Worm (Caenorhabditis elegans): ENCODE results near the gene ZK688.11.

Gene ZK688.11

ce11 chrIII:7848173-7848572, 36.6 kb downstream of the ZK688.11 start:
- peak; percentile 91 for TF ChIP-seq ces-1 (GFP tag; optimal IDR thresholded peaks at IDR 0.05)
- TF ChIP-seq ceh-43 (GFP tag; optimal IDR thresholded peaks at IDR 0.05), result no peak

DNA sequence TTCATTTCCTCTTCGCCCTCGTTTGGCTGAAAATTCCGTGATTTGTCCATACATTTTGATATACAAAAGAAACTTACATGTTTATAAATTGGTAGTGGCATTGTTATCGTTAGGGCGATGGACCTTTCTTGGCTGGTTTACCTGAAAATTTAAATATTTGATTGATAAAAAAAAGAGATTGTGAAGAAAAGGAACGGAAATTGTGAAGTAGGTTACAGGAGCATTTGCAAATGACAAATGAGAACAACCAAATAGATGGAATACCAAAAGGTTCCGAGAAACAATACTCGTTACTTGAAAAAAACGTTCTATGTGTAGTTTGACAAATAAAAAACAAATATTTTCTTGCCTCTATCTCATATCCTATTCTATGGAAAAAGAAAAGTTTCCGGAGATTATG, 41.2 kb downstream of the ZK688.11 start, which contains the start of gene ZK652.8:
TSS of gene ZK652.8 (minus strand) at position 101 of the 400 bp plus-strand sequence.
- TF ChIP-seq cnd-1 (tag; optimal IDR thresholded peaks at IDR 0.05), result no peak
- no peak for TF ChIP-seq unc-120 (tag; optimal IDR thresholded peaks at IDR 0.05; ENCODE audit: poor library complexity, severe bottlenecking)
- TF ChIP-seq lin-13 (tag; optimal IDR thresholded peaks at IDR 0.05), result no peak
- no peak for TF ChIP-seq drap-1 (GFP tag; optimal IDR thresholded peaks at IDR 0.05)
- TF ChIP-seq mep-1 (tag; optimal IDR thresholded peaks at IDR 0.05), result no peak
- TF ChIP-seq zip-8 (tag; optimal IDR thresholded peaks at IDR 0.05), result no peak

DNA sequence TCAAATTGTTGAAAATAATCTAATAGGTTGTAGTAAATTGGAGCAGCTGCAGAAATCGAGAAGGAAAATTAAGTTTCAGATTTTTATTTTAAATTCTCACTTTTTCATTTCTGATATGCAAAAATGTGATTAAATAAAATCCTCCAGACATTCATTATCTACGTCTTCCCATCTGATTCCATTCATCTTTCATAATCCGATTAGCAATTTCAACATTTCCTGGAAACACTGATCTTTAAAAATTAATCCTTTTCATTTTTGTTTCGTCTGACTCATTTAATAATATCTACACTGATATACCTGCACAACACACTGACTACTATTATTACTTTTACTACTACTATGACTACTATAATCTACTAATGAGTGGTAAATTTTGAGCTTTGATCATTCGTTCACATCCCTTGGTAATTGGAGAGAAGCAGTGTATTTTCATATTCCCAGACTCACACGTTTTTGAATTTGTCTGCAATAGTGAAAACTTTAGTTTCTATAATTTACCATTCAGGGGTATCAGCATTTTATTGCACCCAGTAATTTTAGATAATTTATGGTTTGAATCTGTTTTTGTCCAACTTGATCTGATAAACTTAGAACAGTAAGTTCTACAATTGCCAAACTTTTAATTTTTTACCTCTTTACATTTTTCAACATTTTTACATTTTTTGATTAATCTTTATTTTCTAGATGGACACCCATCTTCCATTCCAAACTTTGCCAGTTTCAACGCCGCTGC, 45.7 kb downstream of the ZK688.11 start, which contains the start of gene ceh-23:
TSS of gene ceh-23 (plus strand) at position 686 of the 736 bp plus-strand sequence.
- TF ChIP-seq M03D4.4 (tag; optimal IDR thresholded peaks at IDR 0.05) (no peak), ces-1 (GFP tag; optimal IDR thresholded peaks at IDR 0.05) (no peak), cnd-1 (tag; optimal IDR thresholded peaks at IDR 0.05) (no peak), unc-120 (tag; optimal IDR thresholded peaks at IDR 0.05; ENCODE audit: poor library complexity, severe bottlenecking) (no peak), zip-8 (tag; optimal IDR thresholded peaks at IDR 0.05) (no peak), lin-32 (GFP tag; optimal IDR thresholded peaks at IDR 0.05) (no peak), nhr-237 (tag; optimal IDR thresholded peaks at IDR 0.05) (no peak), snpc-4 (tag; optimal IDR thresholded peaks at IDR 0.05) (no peak), ceh-83 (GFP tag; optimal IDR thresholded peaks at IDR 0.05) (no peak), lsy-2 (tag; optimal IDR thresholded peaks at IDR 0.05) (no peak), hlh-1 (tag; optimal IDR thresholded peaks at IDR 0.05) (no peak), lin-13 (tag; optimal IDR thresholded peaks at IDR 0.05) (no peak), mls-2 (tag; optimal IDR thresholded peaks at IDR 0.05) (no peak), sptf-1 (tag; optimal IDR thresholded peaks at IDR 0.05) (no peak)

DNA sequence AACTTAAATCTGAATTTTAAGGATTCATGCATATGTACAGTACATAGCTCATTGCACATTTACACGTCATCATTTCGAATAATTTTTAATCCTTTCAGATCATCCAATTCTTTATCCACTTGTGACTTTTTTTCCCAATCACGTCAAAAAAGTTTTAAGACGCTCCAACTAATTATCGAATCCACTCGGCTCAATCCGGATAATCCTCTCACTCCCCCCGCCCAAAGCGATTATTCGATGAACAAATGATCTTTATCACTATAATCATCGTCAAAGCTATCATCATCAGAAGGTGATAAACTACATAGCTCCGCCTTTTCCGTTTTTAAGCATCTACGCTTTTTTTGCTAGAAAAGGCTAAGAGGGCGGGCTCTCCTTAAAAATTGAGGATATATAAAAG, 47.2 kb downstream of the ZK688.11 start:
- TF ChIP-seq drap-1 (GFP tag; optimal IDR thresholded peaks at IDR 0.05) (no peak), lsy-2 (tag; optimal IDR thresholded peaks at IDR 0.05) (no peak), M03D4.4 (tag; optimal IDR thresholded peaks at IDR 0.05) (no peak), hlh-1 (tag; optimal IDR thresholded peaks at IDR 0.05) (no peak), elt-3 (tag; optimal IDR thresholded peaks at IDR 0.05) (no peak), blmp-1 (tag; optimal IDR thresholded peaks at IDR 0.05) (no peak), nhr-2 (tag; optimal IDR thresholded peaks at IDR 0.05) (no peak), mls-2 (tag; optimal IDR thresholded peaks at IDR 0.05) (no peak), ceh-39 (tag; optimal IDR thresholded peaks at IDR 0.05) (no peak), lin-32 (GFP tag; optimal IDR thresholded peaks at IDR 0.05) (no peak)

- TF ChIP-seq unc-62 (GFP tag; optimal IDR thresholded peaks at IDR 0.05) (no peak), lin-32 (GFP tag; optimal IDR thresholded peaks at IDR 0.05) (no peak), pha-4 (tag; optimal IDR thresholded peaks at IDR 0.05) (no peak), nhr-76 (tag; optimal IDR thresholded peaks at IDR 0.05) (no peak), unc-120 (tag; optimal IDR thresholded peaks at IDR 0.05; ENCODE audit: poor library complexity, severe bottlenecking) (no peak), mls-2 (tag; optimal IDR thresholded peaks at IDR 0.05) (no peak), ceh-39 (tag; optimal IDR thresholded peaks at IDR 0.05) (no peak), ham-2 (GFP tag; optimal IDR thresholded peaks at IDR 0.05) (no peak), nhr-2 (tag; optimal IDR thresholded peaks at IDR 0.05) (no peak), M03D4.4 (tag; optimal IDR thresholded peaks at IDR 0.05) (no peak)
Measured at ce11 chrIII:7835684-7836083, 49.1 kb downstream of the ZK688.11 start.

ce11 chrIII:7834848-7835247, 49.9 kb downstream of the ZK688.11 start:
- no peak for TF ChIP-seq blmp-1 (tag; optimal IDR thresholded peaks at IDR 0.05)
- no peak for TF ChIP-seq ham-2 (GFP tag; optimal IDR thresholded peaks at IDR 0.05)
- TF ChIP-seq nhr-237 (tag; optimal IDR thresholded peaks at IDR 0.05), result no peak
- no peak for TF ChIP-seq ces-1 (GFP tag; optimal IDR thresholded peaks at IDR 0.05)
- no peak for TF ChIP-seq flh-1 (GFP tag; optimal IDR thresholded peaks at IDR 0.05)
- TF ChIP-seq nhr-12 (tag; optimal IDR thresholded peaks at IDR 0.05), result no peak
- no peak for TF ChIP-seq ceh-39 (tag; optimal IDR thresholded peaks at IDR 0.05)
- no peak for TF ChIP-seq lsy-2 (tag; optimal IDR thresholded peaks at IDR 0.05)

Data from whole organism, mixed stage, embryonic.